Worm (Caenorhabditis elegans): ENCODE results near the gene C16A11.7.

The C16A11.7 gene

DNA sequence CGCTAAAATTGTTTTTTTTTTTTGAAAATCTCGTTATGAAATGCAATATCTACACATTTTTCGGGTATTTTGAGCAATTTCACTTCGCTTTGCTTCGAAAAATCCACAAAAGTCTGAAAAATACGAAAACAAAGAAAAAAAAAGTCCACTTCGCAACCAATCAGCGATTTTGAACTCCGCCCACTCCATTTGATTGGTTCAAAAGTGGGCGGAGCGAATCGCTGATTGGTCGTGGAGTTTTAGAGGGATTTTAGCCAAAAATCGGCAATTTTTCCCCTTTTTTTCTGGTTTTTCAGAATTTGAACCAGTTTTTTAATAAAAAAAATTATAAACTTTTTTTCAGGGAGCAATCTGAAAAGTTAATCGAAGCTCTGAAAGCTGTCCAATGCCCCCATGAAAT lies 17.8 kb downstream of the C16A11.7 start:
- TF ChIP-seq pros-1 (tag; optimal IDR thresholded peaks at IDR 0.05) (no peak), nfya-1 (tag; optimal IDR thresholded peaks at IDR 0.05) (peak; percentile 93)

- TF ChIP-seq ceh-2 (tag; optimal IDR thresholded peaks at IDR 0.05), result peak; percentile 59
- peak; percentile 61 for TF ChIP-seq pha-2 (tag; optimal IDR thresholded peaks at IDR 0.05)
- TF ChIP-seq ref-2 (tag; optimal IDR thresholded peaks at IDR 0.05), result no peak
- TF ChIP-seq ceh-18 (tag; optimal IDR thresholded peaks at IDR 0.05), result peak; percentile 5
- TF ChIP-seq fkh-10 (GFP tag; optimal IDR thresholded peaks at IDR 0.05), result no peak
- TF ChIP-seq ceh-34 (tag; optimal IDR thresholded peaks at IDR 0.05), result peak; percentile 66
- peak; percentile 28 for TF ChIP-seq tbx-7 (tag; optimal IDR thresholded peaks at IDR 0.05)
- TF ChIP-seq dmd-4 (tag; optimal IDR thresholded peaks at IDR 0.05; ENCODE audit: borderline replicate concordance), result peak; percentile 42
- no peak for TF ChIP-seq unc-55 (GFP tag; optimal IDR thresholded peaks at IDR 0.05)
- peak; percentile 83 for TF ChIP-seq ttx-3 (tag; optimal IDR thresholded peaks at IDR 0.05)
- peak; percentile 57 for TF ChIP-seq Y22D7AL.16 (tag; optimal IDR thresholded peaks at IDR 0.05)
- peak; percentile 66 for TF ChIP-seq nfya-1 (tag; optimal IDR thresholded peaks at IDR 0.05)
- TF ChIP-seq elt-4 (tag; optimal IDR thresholded peaks at IDR 0.05), result no peak
- no peak for TF ChIP-seq ceh-9 (tag; optimal IDR thresholded peaks at IDR 0.05)
- TF ChIP-seq fax-1 (tag; optimal IDR thresholded peaks at IDR 0.05), result peak; percentile 71
- TF ChIP-seq K02D7.2 (tag; optimal IDR thresholded peaks at IDR 0.05), result peak; percentile 56
- peak; percentile 35 for TF ChIP-seq C08G9.2 (tag; optimal IDR thresholded peaks at IDR 0.05)
- peak; percentile 37 for TF ChIP-seq ceh-24 (tag; optimal IDR thresholded peaks at IDR 0.05)
- no peak for TF ChIP-seq sox-2 (GFP tag; IDR thresholded peaks at IDR 0.05)
- TF ChIP-seq nhr-232 (tag; optimal IDR thresholded peaks at IDR 0.05), result peak; percentile 52
- TF ChIP-seq K09A11.1 (tag; optimal IDR thresholded peaks at IDR 0.05; ENCODE audit: insufficient read depth), result peak; percentile 83
- TF ChIP-seq sox-4 (tag; optimal IDR thresholded peaks at IDR 0.05), result peak; percentile 74
- peak; percentile 39 for TF ChIP-seq rnt-1 (tag; optimal IDR thresholded peaks at IDR 0.05)
- TF ChIP-seq odd-2 (tag; optimal IDR thresholded peaks at IDR 0.05), result peak; percentile 69
- peak; percentile 73 for TF ChIP-seq ceh-31 (tag; optimal IDR thresholded peaks at IDR 0.05)
- TF ChIP-seq ama-1 (optimal IDR thresholded peaks at IDR 0.05), result no peak
- TF ChIP-seq pax-1 (tag; optimal IDR thresholded peaks at IDR 0.05), result no peak
- TF ChIP-seq hlh-30 (tag; optimal IDR thresholded peaks at IDR 0.05; ENCODE audit: insufficient read depth), result no peak
- TF ChIP-seq ceh-19 (GFP tag; optimal IDR thresholded peaks at IDR 0.05), result peak; percentile 63
- no peak for TF ChIP-seq pros-1 (tag; optimal IDR thresholded peaks at IDR 0.05)
- no peak for TF ChIP-seq sdc-2 (tag; optimal IDR thresholded peaks at IDR 0.05)
- TF ChIP-seq ahr-1 (tag; optimal IDR thresholded peaks at IDR 0.05), result peak; percentile 48
- TF ChIP-seq unc-86 (tag; optimal IDR thresholded peaks at IDR 0.05), result peak; percentile 41
- TF ChIP-seq ceh-22 (tag; optimal IDR thresholded peaks at IDR 0.05), result no peak
- peak; percentile 37 for TF ChIP-seq npax-4 (tag; optimal IDR thresholded peaks at IDR 0.05)
- TF ChIP-seq hlh-8 (tag; optimal IDR thresholded peaks at IDR 0.05), result peak; percentile 67
- no peak for TF ChIP-seq mec-3 (tag; optimal IDR thresholded peaks at IDR 0.05; ENCODE audit: borderline replicate concordance)
- TF ChIP-seq pat-9 (tag; optimal IDR thresholded peaks at IDR 0.05), result peak; percentile 54
- peak; percentile 75 for TF ChIP-seq ceh-14 (tag; optimal IDR thresholded peaks at IDR 0.05)
- peak; percentile 54 for TF ChIP-seq syd-9 (tag; optimal IDR thresholded peaks at IDR 0.05)
- TF ChIP-seq che-1 (tag; optimal IDR thresholded peaks at IDR 0.05), result peak; percentile 77
- peak; percentile 59 for TF ChIP-seq madf-2 (tag; optimal IDR thresholded peaks at IDR 0.05)
- no peak for TF ChIP-seq ets-4 (tag; optimal IDR thresholded peaks at IDR 0.05)
- TF ChIP-seq ceh-6 (GFP tag; optimal IDR thresholded peaks at IDR 0.05), result peak; percentile 53
- peak; percentile 79 for TF ChIP-seq tbx-2 (tag; optimal IDR thresholded peaks at IDR 0.05)
- TF ChIP-seq eyg-1 (tag; optimal IDR thresholded peaks at IDR 0.05), result peak; percentile 48
- TF ChIP-seq T23F11.4 (GFP tag; optimal IDR thresholded peaks at IDR 0.05), result peak; percentile 23
- TF ChIP-seq zip-5 (tag; optimal IDR thresholded peaks at IDR 0.05), result peak; percentile 62
- TF ChIP-seq dve-1 (tag; optimal IDR thresholded peaks at IDR 0.05), result no peak
- TF ChIP-seq ceh-48 (tag; optimal IDR thresholded peaks at IDR 0.05), result peak; percentile 51
- TF ChIP-seq ztf-16 (tag; optimal IDR thresholded peaks at IDR 0.05), result peak; percentile 62
These were observed 19.0 kb downstream of the C16A11.7 start, which contains the start of the genes fbxc-44 and C16A11.2 for ce11 chrII:4237701-4238214. Gene fbxc-44, minus strand, starts transcription at chrII:4237751. Gene C16A11.2, plus strand, starts transcription at chrII:4238203.

Data from whole organism, late embryonic.